Worm (Caenorhabditis elegans) whole organism, L2 larva: ENCODE results near the gene K02F3.9.

Experiments
- C34F6.9 ChIP-seq: fragments of 150-350 bp; optimal IDR thresholded peaks from 2 replicates; lab custom pipeline; 2014; ENCODE audit warnings: missing biosample characterization, missing genetic modification characterization
- R02D3.7 ChIP-seq: fragments of 150-350 bp; optimal IDR thresholded peaks from 2 replicates; lab custom pipeline; 2014; ENCODE audit warnings: missing biosample characterization, missing genetic modification characterization
- ZK546.5 ChIP-seq: sonication (generic microtip); optimal IDR thresholded peaks from 2 replicates; lab custom pipeline; 2017; ENCODE audit warnings: missing biosample characterization, missing genetic modification characterization
- aly-2 ChIP-seq: fragments of 150-350 bp; optimal IDR thresholded peaks from 2 replicates; lab custom pipeline; 2014; ENCODE audit warnings: missing biosample characterization, missing genetic modification characterization
- ama-1 ChIP-seq: fragments of 150-350 bp; optimal IDR thresholded peaks from 2 replicates; lab custom pipeline; 2018; ENCODE audit warnings: inconsistent platforms
- blmp-1 ChIP-seq: sonication (generic microtip); optimal IDR thresholded peaks from 2 replicates; lab custom pipeline; 2017; ENCODE audit warnings: missing genetic modification characterization, mild to moderate bottlenecking, missing compliant biosample characterization, antibody characterized with exemption, moderate library complexity; ENCODE audit not compliant: insufficient read depth
- crh-2 ChIP-seq: sonication (generic microtip); optimal IDR thresholded peaks from 2 replicates; lab custom pipeline; 2017; ENCODE audit warnings: missing biosample characterization, missing genetic modification characterization
- dmd-4 ChIP-seq: sonication (generic microtip); optimal IDR thresholded peaks from 2 replicates; lab custom pipeline; 2017; ENCODE audit warnings: missing biosample characterization, missing genetic modification characterization
- egl-27 ChIP-seq: sonication (generic microtip); optimal IDR thresholded peaks from 3 replicates; lab custom pipeline; 2017; ENCODE audit warnings: missing biosample characterization, missing genetic modification reagents, missing genetic modification characterization
- fos-1 ChIP-seq: fragments of 150-350 bp; optimal IDR thresholded peaks from 2 replicates; lab custom pipeline; 2014; ENCODE audit warnings: missing biosample characterization, missing genetic modification characterization
- gmeb-1 ChIP-seq: fragments of 150-350 bp; optimal IDR thresholded peaks from 2 replicates; lab custom pipeline; 2014; ENCODE audit warnings: missing biosample characterization, missing genetic modification characterization
- lin-11 ChIP-seq: fragments of 150-350 bp; sonication (generic microtip); optimal IDR thresholded peaks from 2 replicates; lab custom pipeline; 2014; ENCODE audit warnings: missing biosample characterization, missing genetic modification characterization, inconsistent platforms, mixed read lengths
- lin-13 ChIP-seq: fragments of 150-350 bp; optimal IDR thresholded peaks from 2 replicates; lab custom pipeline; 2014; ENCODE audit warnings: missing biosample characterization, missing genetic modification reagents, missing genetic modification characterization
- lsy-2 ChIP-seq, 2 experiments: fragments of 150-350 bp in 1 of 2; sonication (generic microtip) in 1 of 2; optimal IDR thresholded peaks; 2 replicates each; lab custom pipeline; 2014 to 2017; ENCODE audit warnings: missing biosample characterization in 2 of 2, missing genetic modification characterization in 2 of 2
- mdl-1 ChIP-seq, 2 experiments: fragments of 150-350 bp in 1 of 2; sonication (generic microtip) in 1 of 2; optimal IDR thresholded peaks; 2 replicates each; lab custom pipeline; 2017; ENCODE audit warnings: missing biosample characterization in 2 of 2, missing genetic modification characterization in 2 of 2
- nhr-12 ChIP-seq: fragments of 150-350 bp; optimal IDR thresholded peaks from 2 replicates; lab custom pipeline; 2014; ENCODE audit warnings: missing biosample characterization, missing genetic modification characterization
- nhr-129 ChIP-seq: fragments of 150-350 bp; optimal IDR thresholded peaks from 2 replicates; lab custom pipeline; 2014; ENCODE audit warnings: missing biosample characterization, missing genetic modification characterization
- nhr-23 ChIP-seq: fragments of 150-350 bp; optimal IDR thresholded peaks from 2 replicates; lab custom pipeline; 2014; ENCODE audit warnings: missing biosample characterization, missing genetic modification reagents, missing genetic modification characterization
- nhr-25 ChIP-seq: fragments of 150-350 bp; sonication (generic microtip); optimal IDR thresholded peaks from 3 replicates; lab custom pipeline; 2014; ENCODE audit warnings: missing biosample characterization, missing genetic modification characterization
- peb-1 ChIP-seq: fragments of 150-350 bp; optimal IDR thresholded peaks from 2 replicates; lab custom pipeline; 2014; ENCODE audit warnings: missing biosample characterization, missing genetic modification characterization
- sem-4 ChIP-seq: fragments of 150-350 bp; optimal IDR thresholded peaks from 2 replicates; lab custom pipeline; 2014; ENCODE audit warnings: missing biosample characterization, missing genetic modification reagents, missing genetic modification characterization
- skn-1 ChIP-seq: sonication (generic microtip); optimal IDR thresholded peaks from 2 replicates; lab custom pipeline; 2017; ENCODE audit warnings: missing biosample characterization, missing genetic modification characterization
- sma-9 ChIP-seq, 2 experiments: fragments of 150-350 bp in 1 of 2; sonication (generic microtip) in 1 of 2; optimal IDR thresholded peaks; 2 replicates each; lab custom pipeline; 2014 to 2016; ENCODE audit warnings: missing genetic modification characterization in 2 of 2, mild to moderate bottlenecking in 1 of 2, missing biosample characterization in 1 of 2, missing compliant biosample characterization in 1 of 2, missing genetic modification reagents in 1 of 2, moderate library complexity in 1 of 2
- unc-39 ChIP-seq: fragments of 150-350 bp; optimal IDR thresholded peaks from 2 replicates; lab custom pipeline; 2014; ENCODE audit warnings: missing biosample characterization, missing genetic modification characterization
- unc-55 ChIP-seq: fragments of 150-350 bp; sonication (generic microtip); optimal IDR thresholded peaks from 3 replicates; lab custom pipeline; 2014; ENCODE audit warnings: missing biosample characterization, missing genetic modification reagents, missing genetic modification characterization
- unc-62 ChIP-seq: fragments of 150-350 bp; optimal IDR thresholded peaks from 2 replicates; lab custom pipeline; 2014; ENCODE audit warnings: missing biosample characterization, missing genetic modification reagents, missing genetic modification characterization
- zag-1 ChIP-seq: fragments of 150-350 bp; optimal IDR thresholded peaks from 2 replicates; lab custom pipeline; 2014; ENCODE audit warnings: missing biosample characterization, missing genetic modification characterization
- ztf-11 ChIP-seq: sonication (generic microtip); optimal IDR thresholded peaks from 2 replicates; lab custom pipeline; 2017; ENCODE audit warnings: missing biosample characterization, missing genetic modification characterization
- ztf-4 ChIP-seq: fragments of 150-350 bp; optimal IDR thresholded peaks from 2 replicates; lab custom pipeline; 2014; ENCODE audit warnings: missing biosample characterization, missing genetic modification characterization

The K02F3.9 gene

ce11 chrIII:861819-862356, 20.7 kb upstream of the K02F3.9 start, which contains the start of gene arx-4:
Gene arx-4, plus strand, starts transcription at chrIII:862306.
- TF ChIP-seq nhr-12: no peak
- no peak for TF ChIP-seq nhr-25 (tag; lab: Kevin White, UChicago)
- TF ChIP-seq unc-62 (GFP tag; lab: Kevin White, UChicago): no peak
- TF ChIP-seq sem-4 (tag; lab: Kevin White, UChicago): no peak
- TF ChIP-seq C34F6.9 (tag; lab: Kevin White, UChicago): peak; percentile 29
- no peak for TF ChIP-seq sma-9 (GFP tag; optimal IDR thresholded peaks at IDR 0.05; lab: Kevin White, UChicago)
- TF ChIP-seq sma-9 (tag; optimal IDR thresholded peaks at IDR 0.05; lab: Kevin White, UChicago): no peak
- TF ChIP-seq fos-1: peak; percentile 55
- TF ChIP-seq ztf-11 (tag; lab: Kevin White, UChicago): no peak
- no peak for TF ChIP-seq unc-39 (tag; lab: Kevin White, UChicago)
- TF ChIP-seq unc-55 (GFP tag; lab: Kevin White, UChicago): peak; percentile 39

- TF ChIP-seq ztf-4 (tag; lab: Kevin White, UChicago) (no peak), unc-39 (tag; lab: Kevin White, UChicago) (no peak), ZK546.5 (tag; lab: Kevin White, UChicago) (no peak), lsy-2 (tag; optimal IDR thresholded peaks at IDR 0.05; lab: Kevin White, UChicago) (no peak), peb-1 (tag; lab: Kevin White, UChicago) (no peak), ama-1 (no peak), nhr-129 (tag; lab: Kevin White, UChicago) (no peak), gmeb-1 (tag; lab: Kevin White, UChicago) (no peak), dmd-4 (tag; lab: Kevin White, UChicago) (no peak), C34F6.9 (tag; lab: Kevin White, UChicago) (no peak), mdl-1 (tag; optimal IDR thresholded peaks at IDR 0.05; lab: Kevin White, UChicago) (no peak)
These were observed 18.7 kb upstream of the K02F3.9 start, which contains the start of gene exos-4.2 for ce11 chrIII:859898-860297. Gene exos-4.2, plus strand, starts transcription at chrIII:860198.

- TF ChIP-seq ztf-11 (tag; lab: Kevin White, UChicago) (no peak), fos-1 (peak; percentile 3)
These were observed 15.7 kb upstream of the K02F3.9 start for ce11 chrIII:856908-857307.

ce11 chrIII:856260-856659, 15.1 kb upstream of the K02F3.9 start, which contains the start of gene K02F3.12:
Gene K02F3.12, plus strand, starts transcription at chrIII:856560.
- TF ChIP-seq aly-2 (tag; lab: Kevin White, UChicago) (no peak), egl-27 (tag; lab: Kevin White, UChicago) (no peak), nhr-23 (no peak), blmp-1 (tag; lab: Kevin White, UChicago) (no peak)

- peak; percentile 37 for TF ChIP-seq blmp-1 (tag; lab: Kevin White, UChicago)
- TF ChIP-seq C34F6.9 (tag; lab: Kevin White, UChicago): peak; percentile 30
- peak; percentile 41 for TF ChIP-seq unc-55 (GFP tag; lab: Kevin White, UChicago)
- peak in 1 of 2 experiments; percentile 25 for TF ChIP-seq lsy-2 (tag; optimal IDR thresholded peaks at IDR 0.05; lab: Kevin White, UChicago)
- TF ChIP-seq unc-62 (GFP tag; lab: Kevin White, UChicago): no peak
- TF ChIP-seq sma-9 (GFP tag; optimal IDR thresholded peaks at IDR 0.05; lab: Kevin White, UChicago): no peak
- TF ChIP-seq sma-9 (tag; optimal IDR thresholded peaks at IDR 0.05; lab: Kevin White, UChicago): no peak
These were observed 12.7 kb upstream of the K02F3.9 start, which contains the start of the genes rnp-5 and tag-51 for ce11 chrIII:853859-854359. Gene rnp-5, minus strand, starts transcription at chrIII:853909. Gene tag-51, plus strand, starts transcription at chrIII:854221.

- TF ChIP-seq crh-2: no peak
- TF ChIP-seq ztf-11 (tag; lab: Kevin White, UChicago): no peak
- no peak for TF ChIP-seq zag-1 (tag; lab: Kevin White, UChicago)
- TF ChIP-seq dmd-4 (tag; lab: Kevin White, UChicago): no peak
- TF ChIP-seq nhr-23: no peak
- TF ChIP-seq lin-11: no peak
- TF ChIP-seq aly-2 (tag; lab: Kevin White, UChicago): no peak
- TF ChIP-seq C34F6.9 (tag; lab: Kevin White, UChicago): no peak
- TF ChIP-seq nhr-25 (tag; lab: Kevin White, UChicago): no peak
- no peak for TF ChIP-seq ZK546.5 (tag; lab: Kevin White, UChicago)
- no peak for TF ChIP-seq unc-62 (GFP tag; lab: Kevin White, UChicago)
- TF ChIP-seq skn-1: no peak
- TF ChIP-seq R02D3.7 (tag; lab: Kevin White, UChicago): no peak
- TF ChIP-seq nhr-12: no peak
- no peak for TF ChIP-seq unc-55 (GFP tag; lab: Kevin White, UChicago)
- TF ChIP-seq lin-13 (GFP tag; lab: Kevin White, UChicago): no peak
- TF ChIP-seq, all 48 proteins: peak for 0
These were observed 12.2 kb upstream of the K02F3.9 start for ce11 chrIII:853414-853813.
